Worm (Caenorhabditis elegans) whole organism, late embryonic: ENCODE measurements around the gene smu-2.
A peak's percentile ranks its signal among the peaks of the same experiment; 100 is the strongest.

Experiments used
- C08G9.2 ChIP-seq: sonication (generic microtip); optimal IDR thresholded peaks from 2 replicates; lab custom pipeline; 2016; ENCODE audit warnings: mild to moderate bottlenecking, missing genetic modification characterization, moderate library complexity, missing compliant biosample characterization
- K09A11.1 ChIP-seq: sonication (generic microtip); optimal IDR thresholded peaks from 2 replicates; lab custom pipeline; 2017; ENCODE audit warnings: antibody characterized with exemption, mild to moderate bottlenecking, missing genetic modification characterization, missing compliant biosample characterization; ENCODE audit not compliant: insufficient read depth
- Y22D7AL.16 ChIP-seq: sonication (generic microtip); optimal IDR thresholded peaks from 2 replicates; lab custom pipeline; 2016; ENCODE audit warnings: missing genetic modification characterization, missing compliant biosample characterization
- ama-1 ChIP-seq: fragments of 150-350 bp; optimal IDR thresholded peaks from 2 replicates; lab custom pipeline; 2014
- ceh-18 ChIP-seq: sonication (generic microtip); optimal IDR thresholded peaks from 2 replicates; lab custom pipeline; 2016; ENCODE audit warnings: missing genetic modification characterization, missing compliant biosample characterization
- ceh-19 ChIP-seq: fragments of 200-800 bp; sonication (Bioruptor generic); optimal IDR thresholded peaks from 2 replicates; lab custom pipeline; 2018; ENCODE audit warnings: mild to moderate bottlenecking, missing genetic modification characterization, missing compliant biosample characterization
- ceh-22 ChIP-seq: sonication (generic microtip); optimal IDR thresholded peaks from 2 replicates; lab custom pipeline; 2017; ENCODE audit warnings: missing biosample characterization, missing genetic modification characterization
- ceh-24 ChIP-seq: sonication (generic microtip); optimal IDR thresholded peaks from 2 replicates; lab custom pipeline; 2016; ENCODE audit warnings: mild to moderate bottlenecking, missing genetic modification characterization, missing compliant biosample characterization
- ceh-30 ChIP-seq: fragments of 150-350 bp; optimal IDR thresholded peaks from 2 replicates; lab custom pipeline; 2014; ENCODE audit warnings: missing biosample characterization, missing genetic modification characterization
- ceh-34 ChIP-seq: sonication (generic microtip); optimal IDR thresholded peaks from 2 replicates; lab custom pipeline; 2016; ENCODE audit warnings: mild to moderate bottlenecking, missing genetic modification characterization, missing compliant biosample characterization
- ceh-45 ChIP-seq: fragments of 200-800 bp; sonication (Bioruptor generic); IDR thresholded peaks from 2 replicates; pipeline ENCODE4 v1.3.6; 2022; ENCODE audit warnings: missing genetic modification reagents, missing genetic modification characterization, missing compliant biosample characterization
- ceh-6 ChIP-seq: fragments of 200-800 bp; sonication (Bioruptor generic); optimal IDR thresholded peaks from 2 replicates; lab custom pipeline; 2018; ENCODE audit warnings: mild to moderate bottlenecking, missing genetic modification characterization, missing compliant biosample characterization
- ceh-9 ChIP-seq: sonication (generic microtip); optimal IDR thresholded peaks from 2 replicates; lab custom pipeline; 2016; ENCODE audit warnings: mild to moderate bottlenecking, missing genetic modification characterization, inconsistent platforms, missing compliant biosample characterization
- che-1 ChIP-seq: sonication (generic microtip); optimal IDR thresholded peaks from 2 replicates; lab custom pipeline; 2016; ENCODE audit warnings: mild to moderate bottlenecking, missing genetic modification characterization, missing compliant biosample characterization
- dmd-4 ChIP-seq: sonication (generic microtip); optimal IDR thresholded peaks from 2 replicates; lab custom pipeline; 2016; ENCODE audit warnings: borderline replicate concordance, missing genetic modification characterization, missing compliant biosample characterization
- elt-2 ChIP-seq: sonication (generic microtip); optimal IDR thresholded peaks from 2 replicates; lab custom pipeline; 2016; ENCODE audit warnings: missing genetic modification reagents, missing genetic modification characterization, missing compliant biosample characterization
- elt-4 ChIP-seq: sonication (generic microtip); optimal IDR thresholded peaks from 2 replicates; lab custom pipeline; 2016; ENCODE audit warnings: missing genetic modification characterization, missing compliant biosample characterization
- ets-4 ChIP-seq: sonication (generic microtip); optimal IDR thresholded peaks from 2 replicates; lab custom pipeline; 2016; ENCODE audit warnings: missing genetic modification characterization, missing compliant biosample characterization
- fax-1 ChIP-seq: sonication (generic microtip); optimal IDR thresholded peaks from 2 replicates; lab custom pipeline; 2016; ENCODE audit warnings: missing genotype, missing genetic modification characterization, missing compliant biosample characterization
- fkh-10 ChIP-seq: fragments of 150-350 bp; optimal IDR thresholded peaks from 2 replicates; lab custom pipeline; 2014; ENCODE audit warnings: missing biosample characterization, missing genetic modification reagents, missing genetic modification characterization
- gmeb-2 ChIP-seq: sonication (generic microtip); optimal IDR thresholded peaks from 2 replicates; lab custom pipeline; 2016; ENCODE audit warnings: missing genetic modification characterization, inconsistent platforms, missing compliant biosample characterization
- hlh-13 ChIP-seq: fragments of 200-800 bp; sonication (Bioruptor generic); optimal IDR thresholded peaks from 2 replicates; lab custom pipeline; 2018; ENCODE audit warnings: mild to moderate bottlenecking, missing genetic modification characterization, missing compliant biosample characterization
- hlh-15 ChIP-seq: sonication (generic microtip); optimal IDR thresholded peaks from 2 replicates; lab custom pipeline; 2016; ENCODE audit warnings: missing genetic modification characterization, missing compliant biosample characterization
- lim-6 ChIP-seq: sonication (generic microtip); optimal IDR thresholded peaks from 2 replicates; lab custom pipeline; 2016; ENCODE audit warnings: missing genetic modification characterization, missing compliant biosample characterization
- lin-11 ChIP-seq: fragments of 200-800 bp; sonication (Bioruptor generic); optimal IDR thresholded peaks from 2 replicates; lab custom pipeline; 2018; ENCODE audit warnings: mild to moderate bottlenecking, missing genetic modification characterization, missing compliant biosample characterization
- madf-2 ChIP-seq: sonication (generic microtip); optimal IDR thresholded peaks from 2 replicates; lab custom pipeline; 2017; ENCODE audit warnings: missing genetic modification characterization, missing compliant biosample characterization
- mec-3 ChIP-seq: sonication (generic microtip); optimal IDR thresholded peaks from 2 replicates; lab custom pipeline; 2016; ENCODE audit warnings: borderline replicate concordance, missing genetic modification characterization, missing compliant biosample characterization
- nhr-11 ChIP-seq: fragments of 150-350 bp; optimal IDR thresholded peaks from 2 replicates; lab custom pipeline; 2014; ENCODE audit warnings: missing biosample characterization, missing genetic modification characterization
- nhr-232 ChIP-seq: sonication (generic microtip); optimal IDR thresholded peaks from 2 replicates; lab custom pipeline; 2016; ENCODE audit warnings: missing genetic modification characterization, missing compliant biosample characterization
- odd-2 ChIP-seq: sonication (generic microtip); optimal IDR thresholded peaks from 2 replicates; lab custom pipeline; 2017; ENCODE audit warnings: antibody characterized with exemption, mild to moderate bottlenecking, missing genetic modification characterization, missing compliant biosample characterization
- pag-3 ChIP-seq: sonication (generic microtip); optimal IDR thresholded peaks from 2 replicates; lab custom pipeline; 2016; ENCODE audit warnings: missing compliant biosample characterization, missing genetic modification characterization, borderline replicate concordance
- pax-1 ChIP-seq: fragments of 150-350 bp; optimal IDR thresholded peaks from 2 replicates; lab custom pipeline; 2014; ENCODE audit warnings: missing biosample characterization, missing genetic modification characterization
- pha-2 ChIP-seq: sonication (generic microtip); optimal IDR thresholded peaks from 2 replicates; lab custom pipeline; 2017; ENCODE audit warnings: mild to moderate bottlenecking, missing genetic modification characterization, missing compliant biosample characterization
- pha-4 ChIP-seq: fragments of 150-350 bp; optimal IDR thresholded peaks from 2 replicates; lab custom pipeline; 2018; ENCODE audit warnings: missing biosample characterization, missing genetic modification reagents, missing genetic modification characterization
- pqm-1 ChIP-seq: sonication (generic microtip); optimal IDR thresholded peaks from 2 replicates; lab custom pipeline; 2016; ENCODE audit warnings: missing genetic modification characterization, missing compliant biosample characterization
- pros-1 ChIP-seq: fragments of 150-350 bp; optimal IDR thresholded peaks from 2 replicates; lab custom pipeline; 2014; ENCODE audit warnings: missing biosample characterization, missing genetic modification reagents, missing genetic modification characterization
- ref-2 ChIP-seq: sonication (generic microtip); optimal IDR thresholded peaks from 2 replicates; lab custom pipeline; 2016; ENCODE audit warnings: missing genetic modification characterization, missing compliant biosample characterization
- rnt-1 ChIP-seq: sonication (generic microtip); optimal IDR thresholded peaks from 2 replicates; lab custom pipeline; 2016; ENCODE audit warnings: missing genetic modification characterization, missing compliant biosample characterization
- sdc-2 ChIP-seq: sonication (generic microtip); optimal IDR thresholded peaks from 2 replicates; lab custom pipeline; 2016; ENCODE audit warnings: missing genotype, missing genetic modification characterization, missing compliant biosample characterization
- sox-4 ChIP-seq: sonication (generic microtip); optimal IDR thresholded peaks from 2 replicates; lab custom pipeline; 2017; ENCODE audit warnings: mild to moderate bottlenecking, missing genetic modification characterization, inconsistent platforms, missing compliant biosample characterization
- syd-9 ChIP-seq: sonication (generic microtip); optimal IDR thresholded peaks from 2 replicates; lab custom pipeline; 2016; ENCODE audit warnings: mild to moderate bottlenecking, missing genetic modification characterization, moderate library complexity, missing compliant biosample characterization
- tbx-2 ChIP-seq: sonication (generic microtip); optimal IDR thresholded peaks from 2 replicates; lab custom pipeline; 2016; ENCODE audit warnings: missing genetic modification characterization, missing compliant biosample characterization
- ttx-3 ChIP-seq: sonication (generic microtip); optimal IDR thresholded peaks from 2 replicates; lab custom pipeline; 2016; ENCODE audit warnings: missing genetic modification reagents, missing genetic modification characterization, missing compliant biosample characterization
- unc-42 ChIP-seq: sonication (generic microtip); optimal IDR thresholded peaks from 2 replicates; lab custom pipeline; 2016; ENCODE audit warnings: missing genotype, missing genetic modification characterization, missing compliant biosample characterization
- unc-55 ChIP-seq: sonication (generic microtip); optimal IDR thresholded peaks from 2 replicates; lab custom pipeline; 2017; ENCODE audit warnings: missing biosample characterization, missing genetic modification reagents, missing genetic modification characterization
- unc-86 ChIP-seq: sonication (generic microtip); optimal IDR thresholded peaks from 2 replicates; lab custom pipeline; 2016; ENCODE audit warnings: missing genetic modification characterization, missing compliant biosample characterization
- zip-5 ChIP-seq: sonication (generic microtip); optimal IDR thresholded peaks from 2 replicates; lab custom pipeline; 2016; ENCODE audit warnings: missing genetic modification characterization, missing compliant biosample characterization
- ztf-16 ChIP-seq: sonication (generic microtip); optimal IDR thresholded peaks from 2 replicates; lab custom pipeline; 2017; ENCODE audit warnings: missing genetic modification characterization, missing compliant biosample characterization

The smu-2 gene

DNA sequence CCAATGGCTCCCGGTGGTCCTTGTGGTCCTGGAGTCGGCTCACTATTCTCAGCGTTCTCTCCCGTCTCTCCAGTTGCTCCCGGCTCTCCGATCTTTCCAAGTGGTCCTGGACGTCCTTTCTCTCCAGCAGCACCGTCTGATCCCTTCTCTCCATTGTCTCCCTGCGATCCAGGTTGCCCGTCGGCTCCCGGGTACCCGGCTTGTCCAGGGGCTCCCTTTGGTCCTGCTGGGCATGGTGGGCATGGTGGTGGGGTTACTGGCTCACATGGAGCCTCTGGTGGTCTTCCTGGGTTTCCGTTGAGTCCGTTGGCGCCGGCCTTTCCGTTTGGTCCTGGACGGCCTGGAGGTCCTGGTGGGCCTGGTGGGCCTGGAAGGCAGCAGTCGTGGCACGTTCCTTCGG, 18.2 kb downstream of the smu-2 start:
- TF ChIP-seq che-1 (no peak), sox-4 (tag; lab: Kevin White, UChicago) (no peak), C08G9.2 (peak; percentile 14)

DNA sequence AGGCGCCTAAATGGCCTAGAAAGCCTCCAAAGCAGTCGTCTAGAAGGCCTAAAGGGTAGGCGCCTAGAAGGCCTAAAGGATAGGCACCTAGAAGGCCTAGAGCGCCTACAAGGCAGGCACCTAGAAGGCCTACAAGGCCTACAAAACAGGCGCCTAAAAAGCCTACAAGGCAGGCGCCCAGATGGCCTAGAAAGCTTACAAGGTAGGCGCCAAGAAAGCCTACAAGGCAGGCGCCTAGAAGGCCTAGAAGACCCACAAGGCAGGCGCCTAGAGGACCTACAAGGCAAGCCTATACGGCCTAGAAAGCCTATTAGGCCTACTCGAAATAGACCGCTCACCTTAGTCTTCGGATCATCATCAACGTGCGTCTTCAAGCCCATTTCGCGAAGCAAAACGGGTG, 19.8 kb downstream of the smu-2 start:
- TF ChIP-seq zip-5 (no peak), ceh-22 (tag; lab: Kevin White, UChicago) (no peak), C08G9.2 (no peak), ceh-45 (0 out of 2 replicates have a peak, but pooled peaks have one; percentile 6)

DNA sequence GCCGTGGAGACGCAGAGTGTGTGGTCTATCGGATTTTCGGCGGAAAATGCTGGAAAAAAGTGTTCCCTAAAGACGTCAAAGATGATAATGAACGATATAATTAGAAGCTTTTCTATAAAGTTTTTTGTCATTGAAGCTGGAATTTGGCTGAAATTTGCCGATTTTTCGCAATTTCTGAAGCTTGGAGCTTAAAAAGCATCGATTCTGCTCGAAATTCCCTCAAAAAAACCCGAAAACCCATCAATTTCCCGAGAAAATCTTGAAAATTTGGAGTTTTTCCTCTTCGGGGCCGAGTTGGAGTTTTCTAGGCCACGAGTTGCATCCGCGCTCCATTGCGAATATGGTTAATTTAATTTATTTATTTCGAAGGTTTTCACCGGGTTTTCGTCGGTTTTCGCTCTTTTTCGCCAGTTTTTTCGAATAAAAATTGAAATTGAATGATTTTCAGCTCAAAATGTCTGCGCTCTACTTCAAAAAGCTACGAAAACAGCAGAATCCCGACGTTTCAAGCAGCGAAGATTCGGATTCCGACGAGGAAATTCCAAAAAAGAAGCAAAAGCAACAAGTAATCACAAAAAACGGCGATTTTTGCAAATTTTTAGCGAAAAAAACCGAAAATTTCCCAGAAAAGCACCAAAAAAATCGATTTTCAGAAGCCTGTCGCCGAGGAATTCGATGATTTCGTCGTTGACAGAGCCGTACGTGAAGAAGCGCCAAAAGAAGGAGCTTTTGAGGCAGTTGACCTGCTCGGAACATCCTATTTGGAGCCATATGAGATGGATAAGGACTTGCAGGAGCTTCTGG, 20.5 kb downstream of the smu-2 start, which contains the start of the genes col-71 and Y49F6B.2:
TSS of gene col-71 (minus strand) at position 51 of the 804 bp plus-strand sequence.
TSS of gene Y49F6B.2 (plus strand) at position 449 of the 804 bp plus-strand sequence.
- TF ChIP-seq nhr-232 (tag; lab: Kevin White, UChicago), result no peak
- peak; percentile 44 for TF ChIP-seq pax-1
- no peak for TF ChIP-seq odd-2 (tag; lab: Kevin White, UChicago)
- peak; percentile 55 for TF ChIP-seq ceh-18 (tag; lab: Kevin White, UChicago)
- no peak for TF ChIP-seq ceh-22 (tag; lab: Kevin White, UChicago)
- no peak for TF ChIP-seq sox-4 (tag; lab: Kevin White, UChicago)
- TF ChIP-seq ceh-24 (tag; lab: Kevin White, UChicago), result no peak
- TF ChIP-seq ceh-30 (tag; lab: Kevin White, UChicago), result peak; percentile 53
- no peak for TF ChIP-seq ama-1 (lab: Kevin White, UChicago)
- TF ChIP-seq ref-2 (tag; lab: Kevin White, UChicago), result peak; percentile 76
- TF ChIP-seq pqm-1 (tag; lab: Kevin White, UChicago), result no peak
- TF ChIP-seq ets-4 (tag; lab: Kevin White, UChicago), result peak; percentile 88
- TF ChIP-seq gmeb-2 (tag; lab: Kevin White, UChicago), result peak; percentile 30
- no peak for TF ChIP-seq dmd-4 (tag; lab: Kevin White, UChicago)
- no peak for TF ChIP-seq nhr-11 (tag; lab: Kevin White, UChicago)
- TF ChIP-seq K09A11.1, result no peak
- TF ChIP-seq pha-2 (tag; lab: Kevin White, UChicago), result no peak
- no peak for TF ChIP-seq pag-3 (tag; lab: Kevin White, UChicago)
- TF ChIP-seq hlh-13, result no peak
- TF ChIP-seq fkh-10 (GFP tag; lab: Kevin White, UChicago), result no peak
- peak; percentile 90 for TF ChIP-seq C08G9.2
- TF ChIP-seq unc-86 (tag; lab: Kevin White, UChicago), result peak; percentile 34
- TF ChIP-seq elt-4 (tag; lab: Kevin White, UChicago), result no peak
- TF ChIP-seq mec-3 (tag; lab: Kevin White, UChicago), result peak; percentile 86
- peak; percentile 49 for TF ChIP-seq ttx-3 (tag; lab: Kevin White, UChicago)
- TF ChIP-seq ceh-34 (tag; lab: Kevin White, UChicago), result peak; percentile 24
- peak; percentile 83 for TF ChIP-seq tbx-2
- TF ChIP-seq unc-42, result peak; percentile 100
- TF ChIP-seq ceh-45, result no peak
- no peak for TF ChIP-seq ceh-9 (tag; lab: Kevin White, UChicago)
- no peak for TF ChIP-seq ceh-19
- peak; percentile 1 for TF ChIP-seq hlh-15 (tag; lab: Kevin White, UChicago)
- no peak for TF ChIP-seq pros-1 (tag; lab: Kevin White, UChicago)
- no peak for TF ChIP-seq madf-2 (tag; lab: Kevin White, UChicago)
- peak; percentile 48 for TF ChIP-seq ztf-16 (tag; lab: Kevin White, UChicago)
- TF ChIP-seq rnt-1 (tag; lab: Kevin White, UChicago), result peak; percentile 73
- TF ChIP-seq sdc-2 (tag; lab: Kevin White, UChicago), result no peak
- no peak for TF ChIP-seq syd-9
- no peak for TF ChIP-seq unc-55
- peak; percentile 22 for TF ChIP-seq che-1
- peak; percentile 70 for TF ChIP-seq fax-1
- peak; percentile 63 for TF ChIP-seq lim-6 (tag; lab: Kevin White, UChicago)
- no peak for TF ChIP-seq pha-4 (tag; lab: Kevin White, UChicago)
- no peak for TF ChIP-seq Y22D7AL.16 (tag; lab: Kevin White, UChicago)
- no peak for TF ChIP-seq ceh-6
- no peak for TF ChIP-seq lin-11
- TF ChIP-seq elt-2 (tag; lab: Kevin White, UChicago), result peak; percentile 67
